Worm (Caenorhabditis elegans): ENCODE data around the gene F31E8.4.

ce11 chrII:6841102-6841501, 41.1 kb upstream of the F31E8.4 start:
- TF ChIP-seq unc-62 (GFP tag; optimal IDR thresholded peaks at IDR 0.05 in 1 of 2): peak in 1 of 2 experiments; percentile 92
- no peak for TF ChIP-seq unc-62 (tag; optimal IDR thresholded peaks at IDR 0.05)
- no peak for TF ChIP-seq nhr-48 (tag; optimal IDR thresholded peaks at IDR 0.05)
- TF ChIP-seq ceh-44 (GFP tag; IDR thresholded peaks at IDR 0.05): no peak
- TF ChIP-seq ama-1 (optimal IDR thresholded peaks at IDR 0.05): no peak
- no peak for TF ChIP-seq F49E8.2 (tag; optimal IDR thresholded peaks at IDR 0.05; ENCODE audit: borderline replicate concordance)
- TF ChIP-seq zag-1 (tag; optimal IDR thresholded peaks at IDR 0.05): no peak
- TF ChIP-seq ZK546.5 (tag; optimal IDR thresholded peaks at IDR 0.05): no peak
- no peak for TF ChIP-seq dpl-1 (GFP tag; optimal IDR thresholded peaks at IDR 0.05)
- no peak for TF ChIP-seq hlh-30 (tag; optimal IDR thresholded peaks at IDR 0.05; ENCODE audit: insufficient read depth)
- TF ChIP-seq jun-1 (tag; optimal IDR thresholded peaks at IDR 0.05): no peak

Measured in whole organism, L4 larva.